Worm (Caenorhabditis elegans): ENCODE results near the gene F14H3.5.

The F14H3.5 gene

DNA sequence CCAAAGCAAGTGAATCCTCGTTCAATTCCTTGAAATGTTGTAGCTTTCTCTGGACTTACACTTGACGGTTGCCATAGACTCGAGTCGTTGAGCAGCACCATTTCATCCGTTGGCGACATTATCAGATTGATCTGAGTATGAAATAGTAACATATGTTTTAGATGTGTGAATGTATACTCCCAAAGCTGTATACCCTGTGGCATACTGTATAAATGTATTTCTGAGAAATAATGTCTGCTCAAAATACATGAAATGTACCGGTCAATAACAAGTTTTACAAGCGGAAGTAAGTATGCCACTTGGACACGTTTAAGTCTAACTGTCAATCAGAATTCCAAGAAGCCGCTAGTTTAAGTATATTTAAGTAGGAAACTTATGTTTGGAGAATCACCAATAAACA is 47.3 kb downstream of the F14H3.5 start, which contains the start of gene str-233:
Gene str-233, minus strand, starts transcription at position 101 of the 400 bp plus-strand sequence.
- TF ChIP-seq ceh-16 (tag; optimal IDR thresholded peaks at IDR 0.05) (no peak), egl-5 (tag; optimal IDR thresholded peaks at IDR 0.05) (no peak), elt-2 (tag; optimal IDR thresholded peaks at IDR 0.05) (no peak), nhr-23 (tag; optimal IDR thresholded peaks at IDR 0.05) (no peak), elt-3 (tag; optimal IDR thresholded peaks at IDR 0.05) (no peak), ceh-82 (tag; optimal IDR thresholded peaks at IDR 0.05) (no peak)

DNA sequence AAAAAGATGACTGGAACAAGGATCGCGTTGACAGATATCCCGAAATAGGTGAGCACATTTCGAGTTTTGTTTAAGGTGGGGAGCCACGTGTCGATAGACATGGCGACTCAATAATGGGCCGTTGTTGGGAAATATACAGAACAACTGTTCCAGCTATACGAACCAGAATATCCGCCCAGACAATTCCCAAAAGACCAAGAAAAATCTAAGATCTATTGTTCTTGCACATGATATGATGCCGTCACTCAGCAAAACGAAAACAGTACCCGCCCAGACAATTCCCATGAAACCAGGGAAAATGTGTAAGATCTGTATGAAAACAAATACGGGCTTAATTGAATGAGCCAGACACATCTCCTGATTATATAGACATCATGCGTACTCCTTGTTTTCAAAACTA is 49.4 kb downstream of the F14H3.5 start, which contains the start of gene str-231:
Gene str-231, minus strand, starts transcription at position 101 of the 400 bp plus-strand sequence.
- TF ChIP-seq aly-2 (tag; optimal IDR thresholded peaks at IDR 0.05) (no peak), R02D3.7 (tag; optimal IDR thresholded peaks at IDR 0.05) (no peak), fos-1 (tag; optimal IDR thresholded peaks at IDR 0.05) (no peak), elt-1 (tag; optimal IDR thresholded peaks at IDR 0.05) (no peak), lin-15B (tag; optimal IDR thresholded peaks at IDR 0.05) (no peak), mdl-1 (tag; optimal IDR thresholded peaks at IDR 0.05) (no peak), jun-1 (tag; optimal IDR thresholded peaks at IDR 0.05) (no peak), ceh-16 (tag; optimal IDR thresholded peaks at IDR 0.05) (no peak), fkh-2 (tag; optimal IDR thresholded peaks at IDR 0.05) (no peak), pha-4 (tag; optimal IDR thresholded peaks at IDR 0.05) (no peak)

All from whole organism, L3 larva.